Fruit fly (Drosophila melanogaster): ENCODE measurements around the gene CG34250.
A peak's percentile ranks its signal among the peaks of the same experiment; 100 is the strongest.

The CG34250 gene

DNA sequence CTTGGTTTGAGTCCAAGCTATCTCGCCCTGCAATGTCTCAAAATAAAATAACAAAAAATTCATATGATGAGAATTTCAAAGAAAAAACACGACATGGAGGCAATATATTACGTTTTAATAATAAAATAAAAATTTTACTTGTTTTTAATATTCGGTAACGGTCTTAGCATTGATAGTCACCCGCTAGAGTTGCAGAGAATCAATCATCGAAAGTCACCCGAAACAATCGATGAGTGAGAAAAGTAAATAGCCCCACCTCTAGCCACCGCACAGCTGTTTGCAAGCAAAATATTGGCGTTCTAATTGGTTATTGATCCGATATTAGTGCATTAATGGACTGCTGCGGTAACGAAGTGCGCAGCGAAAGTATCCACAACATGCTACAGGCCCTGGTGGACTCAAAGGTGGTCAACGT, at the start of gene CG34250 (continued):
- TF ChIP-seq hb (GFP tag; IDR thresholded peaks at IDR 0.05; ENCODE audit: partially characterized antibody) (no peak), CTCF (GFP tag; optimal IDR thresholded peaks at IDR 0.05) (peak; percentile 66), maf-S (GFP tag; optimal IDR thresholded peaks at IDR 0.05) (peak; percentile 5), salm (tag; optimal IDR thresholded peaks at IDR 0.05) (no peak), fd96Cb (tag; optimal IDR thresholded peaks at IDR 0.05) (no peak), CG30403 (GFP tag; optimal IDR thresholded peaks at IDR 0.05) (peak; percentile 32), Doc3 (GFP tag; IDR thresholded peaks at IDR 0.05; ENCODE audit: partially characterized antibody) (peak; percentile 76; the same call in 2 of the 3 replicates), sug (tag; optimal IDR thresholded peaks at IDR 0.05) (peak; percentile 72), inv (GFP tag; IDR thresholded peaks at IDR 0.05; ENCODE audit: partially characterized antibody) (peak; percentile 72; the same call in 1 of the 2 replicates), sd (tag; optimal IDR thresholded peaks at IDR 0.05) (peak; percentile 57), CG11504 (tag; optimal IDR thresholded peaks at IDR 0.05) (peak; percentile 53), CG7745 (tag; optimal IDR thresholded peaks at IDR 0.05) (no peak), CG10147 (GFP tag; optimal IDR thresholded peaks at IDR 0.05) (peak; percentile 26), twi (tag; optimal IDR thresholded peaks at IDR 0.05) (peak; percentile 37), tap (tag; optimal IDR thresholded peaks at IDR 0.05) (no peak), CG12071 (GFP tag; optimal IDR thresholded peaks at IDR 0.05) (no peak), Rfx (GFP tag; IDR thresholded peaks at IDR 0.05) (peak; percentile 61; the same call in 1 of the 2 replicates)

DNA sequence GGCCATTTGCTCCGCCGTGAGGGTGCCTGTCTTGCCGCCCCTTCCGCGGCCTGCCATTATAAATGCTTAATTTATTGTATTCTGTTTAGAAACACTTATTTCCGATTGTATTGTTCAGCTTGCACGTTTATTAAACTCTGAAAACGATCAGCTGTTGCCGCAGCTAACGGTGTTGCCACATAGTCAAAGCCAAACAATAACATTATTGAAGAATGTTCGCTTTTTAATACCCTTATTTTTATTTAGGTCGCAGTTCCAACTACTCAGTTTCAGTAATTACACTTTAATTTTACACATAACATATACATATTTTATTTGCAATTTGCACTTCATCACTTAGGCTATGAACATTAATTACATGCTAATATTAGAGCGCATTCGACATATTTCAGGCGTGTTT, 49.0 kb upstream of the CG34250 start, which contains the start of gene Polr3G:
Gene Polr3G (minus strand): TSS at position 118 of the 400 bp plus-strand sequence.
- TF ChIP-seq CG18476 (GFP tag; optimal IDR thresholded peaks at IDR 0.05) (no peak), CG10267 (tag; optimal IDR thresholded peaks at IDR 0.05) (peak; percentile 10), CG13624 (GFP tag; optimal IDR thresholded peaks at IDR 0.05) (peak; percentile 5), CG12769 (tag; optimal IDR thresholded peaks at IDR 0.05) (peak; percentile 29), tin (GFP tag; optimal IDR thresholded peaks at IDR 0.05) (peak; percentile 16), MBD-R2 (GFP tag; IDR thresholded peaks at IDR 0.05) (peak; percentile 92), CG17802 (tag; optimal IDR thresholded peaks at IDR 0.05) (no peak), Hr51 (GFP tag; optimal IDR thresholded peaks at IDR 0.05) (peak in 1 of 2 experiments; percentile 19), Hsf (GFP tag; optimal IDR thresholded peaks at IDR 0.05) (peak; percentile 40), row (GFP tag; IDR thresholded peaks at IDR 0.05) (peak; percentile 83), CG17359 (tag; optimal IDR thresholded peaks at IDR 0.05) (peak; percentile 4), lilli (GFP tag; optimal IDR thresholded peaks at IDR 0.05) (peak; percentile 48), Lim3 (GFP tag; IDR thresholded peaks at IDR 0.05) (no peak), CG2678 (tag; optimal IDR thresholded peaks at IDR 0.05) (peak; percentile 25), CG12659 (GFP tag; optimal IDR thresholded peaks at IDR 0.05) (peak; percentile 7), CG12391 (tag; optimal IDR thresholded peaks at IDR 0.05) (peak; percentile 49), HmgZ (tag; optimal IDR thresholded peaks at IDR 0.05) (peak; percentile 35), sens (GFP tag) (peak; percentile 86), CG10147 (GFP tag; optimal IDR thresholded peaks at IDR 0.05) (peak; percentile 7), bowl (GFP tag; IDR thresholded peaks at IDR 0.05) (no peak; the same call in 1 of the 2 replicates), D19A (tag; optimal IDR thresholded peaks at IDR 0.05) (peak; percentile 99), B-H2 (GFP tag; optimal IDR thresholded peaks at IDR 0.05) (peak; percentile 22), lbe (GFP tag; optimal IDR thresholded peaks at IDR 0.05) (peak; percentile 22), CG4424 (GFP tag; optimal IDR thresholded peaks at IDR 0.05) (peak; percentile 23), CG17328 (GFP tag; IDR thresholded peaks at IDR 0.05) (no peak), vvl (GFP tag; IDR thresholded peaks at IDR 0.05) (peak; percentile 44; the same call in 1 of the 2 replicates), CG17385 (GFP tag; optimal IDR thresholded peaks at IDR 0.05) (peak; percentile 25), ato (GFP tag; IDR thresholded peaks at IDR 0.05; ENCODE audit: partially characterized antibody) (no peak), Myb (GFP tag; optimal IDR thresholded peaks at IDR 0.05) (no peak), chif (GFP tag; optimal IDR thresholded peaks at IDR 0.05) (peak in 1 of 2 experiments; percentile 2), cg (GFP tag; optimal IDR thresholded peaks at IDR 0.05) (no peak), bcd (GFP tag; optimal IDR thresholded peaks at IDR 0.05) (no peak), CG34376 (GFP tag; optimal IDR thresholded peaks at IDR 0.05) (peak; percentile 23), gem (tag; optimal IDR thresholded peaks at IDR 0.05) (peak; percentile 26)
